Fruit fly (Drosophila melanogaster): ENCODE data around the gene CG14834.
A peak's percentile ranks its signal among the peaks of the same experiment; 100 is the strongest.

The CG14834 gene

dm6 chr3L:7314133-7314532 is 32.8 kb downstream of the CG14834 start:
- TF ChIP-seq CG30403 (GFP tag; optimal IDR thresholded peaks at IDR 0.05) (peak; percentile 3), CG7987 (GFP tag; optimal IDR thresholded peaks at IDR 0.05) (no peak), dmrt99B (tag; optimal IDR thresholded peaks at IDR 0.05) (peak; percentile 45), usp (GFP tag; optimal IDR thresholded peaks at IDR 0.05) (no peak), nmo (GFP tag; optimal IDR thresholded peaks at IDR 0.05) (no peak), lilli (GFP tag; optimal IDR thresholded peaks at IDR 0.05) (no peak), Kr (GFP tag; optimal IDR thresholded peaks at IDR 0.05) (no peak), chn (GFP tag; optimal IDR thresholded peaks at IDR 0.05) (no peak), CG9727 (GFP tag; optimal IDR thresholded peaks at IDR 0.05) (peak; percentile 17), CG31441 (GFP tag; IDR thresholded peaks at IDR 0.05) (0 out of 2 replicates have a peak, but pooled peaks have one; percentile 14), gem (tag; optimal IDR thresholded peaks at IDR 0.05) (peak; percentile 51), Dp (GFP tag; optimal IDR thresholded peaks at IDR 0.05) (no peak), CG9817 (tag; optimal IDR thresholded peaks at IDR 0.05) (no peak), Deaf1 (tag; optimal IDR thresholded peaks at IDR 0.05) (peak; percentile 15), CG1233 (GFP tag; optimal IDR thresholded peaks at IDR 0.05) (no peak), grau (tag; optimal IDR thresholded peaks at IDR 0.05) (peak; percentile 4), dimm (GFP tag; IDR thresholded peaks at IDR 0.05) (no peak), cwo (GFP tag; optimal IDR thresholded peaks at IDR 0.05) (peak; percentile 5), CG11504 (tag; optimal IDR thresholded peaks at IDR 0.05) (peak; percentile 49), CG7839 (tag; optimal IDR thresholded peaks at IDR 0.05) (peak; percentile 34), CG34376 (GFP tag; optimal IDR thresholded peaks at IDR 0.05) (no peak), Fer1 (GFP tag; optimal IDR thresholded peaks at IDR 0.05) (peak; percentile 4), Hsf (GFP tag; optimal IDR thresholded peaks at IDR 0.05) (no peak), CG7963 (GFP tag; IDR thresholded peaks at IDR 0.05; ENCODE audit: partially characterized antibody) (no peak), CG7556 (GFP tag; optimal IDR thresholded peaks at IDR 0.05) (peak; percentile 61), CG18599 (GFP tag; optimal IDR thresholded peaks at IDR 0.05) (peak; percentile 43), CG10565 (GFP tag; optimal IDR thresholded peaks at IDR 0.05) (no peak), CG2678 (tag; optimal IDR thresholded peaks at IDR 0.05) (peak; percentile 42), inv (GFP tag; IDR thresholded peaks at IDR 0.05; ENCODE audit: partially characterized antibody) (no peak), Hr51 (GFP tag; optimal IDR thresholded peaks at IDR 0.05) (peak in 1 of 2 experiments; percentile 41), CG4404 (GFP tag; IDR thresholded peaks at IDR 0.05) (no peak), CG12659 (GFP tag; optimal IDR thresholded peaks at IDR 0.05) (no peak), CG13424 (tag; optimal IDR thresholded peaks at IDR 0.05) (no peak), CG2199 (GFP tag; IDR thresholded peaks at IDR 0.05) (no peak)

dm6 chr3L:7313559-7314132 is 33.3 kb downstream of the CG14834 start:
- TF ChIP-seq Rfx (GFP tag; IDR thresholded peaks at IDR 0.05): 0 out of 2 replicates have a peak, but pooled peaks have one; percentile 12
- TF ChIP-seq lilli (GFP tag; optimal IDR thresholded peaks at IDR 0.05): no peak
- TF ChIP-seq Ets65A (GFP tag): peak; percentile 6
- TF ChIP-seq CG3163 (GFP tag; optimal IDR thresholded peaks at IDR 0.05): peak; percentile 17
- TF ChIP-seq scrt (GFP tag; optimal IDR thresholded peaks at IDR 0.05): peak; percentile 91
- TF ChIP-seq Trl (optimal IDR thresholded peaks at IDR 0.05): peak; percentile 41 to 77
- TF ChIP-seq Trl (GFP tag; optimal IDR thresholded peaks at IDR 0.05): no peak
- TF ChIP-seq pan (optimal IDR thresholded peaks at IDR 0.05): no peak
- TF ChIP-seq pan (GFP tag; optimal IDR thresholded peaks at IDR 0.05 in 1 of 2, IDR thresholded peaks at IDR 0.05 in 1 of 2): no peak
- TF ChIP-seq cg (GFP tag; optimal IDR thresholded peaks at IDR 0.05): peak; percentile 4
